Fruit fly (Drosophila melanogaster) whole organism, adult: Measurements from ENCODE around the gene Plap.

Experiments
- CG12768 ChIP-seq: fragments of 200-800 bp; sonication (Bioruptor generic); optimal IDR thresholded peaks from 2 replicates; lab custom pipeline; 2017; ENCODE audit warnings: missing biosample characterization, missing genetic modification characterization, mild to moderate bottlenecking, moderate library complexity, missing genetic modification reagents
- cnc ChIP-seq, 2 experiments: fragments of >200 bp; optimal IDR thresholded peaks; 2 replicates each; lab custom pipeline; 2017
- kay ChIP-seq: fragments of 200-800 bp; sonication (Bioruptor generic); peaks from one replicate; lab custom pipeline; 2016; ENCODE audit warnings: missing biosample characterization, missing genetic modification characterization, borderline replicate concordance
- toe ChIP-seq: fragments of 200-800 bp; sonication (Bioruptor generic); optimal IDR thresholded peaks from 2 replicates; lab custom pipeline; 2016; ENCODE audit warnings: missing biosample characterization, missing genetic modification characterization

DNA sequence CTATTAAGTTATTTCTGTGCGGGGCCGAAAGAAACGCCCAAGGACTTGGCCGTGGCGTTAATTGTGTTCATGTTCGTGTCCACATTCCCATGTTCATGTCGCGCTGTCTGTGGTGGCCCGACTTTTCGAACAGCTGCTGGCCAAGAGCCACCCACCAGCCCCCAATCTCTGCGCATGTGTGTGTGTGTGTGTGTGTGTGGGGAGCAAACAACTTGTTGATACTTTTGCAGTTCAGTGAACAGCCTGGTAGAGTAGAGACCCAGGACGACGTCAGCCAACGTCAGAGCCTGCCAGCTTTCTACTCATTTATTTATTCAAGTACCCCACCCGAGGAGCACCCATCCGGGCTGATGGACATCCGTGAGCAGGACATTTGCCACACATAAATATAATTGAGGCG is 33.2 kb downstream of the Plap start:
- no peak for TF ChIP-seq cnc (optimal IDR thresholded peaks at IDR 0.05; lab: Kevin White, UChicago)
- no peak for TF ChIP-seq kay
- TF ChIP-seq CG12768 (GFP tag; lab: Kevin White, UChicago), result no peak
- no peak for TF ChIP-seq toe (GFP tag; lab: Kevin White, UChicago)
